Worm (Caenorhabditis elegans) whole organism, L4 larva: Measurements from ENCODE around the gene alh-3.

Experiments
- F49E8.2 ChIP-seq: sonication (generic microtip); optimal IDR thresholded peaks from 2 replicates; lab custom pipeline; 2016; ENCODE audit warnings: missing compliant biosample characterization, mild to moderate bottlenecking, missing genetic modification characterization, borderline replicate concordance
- R02D3.7 ChIP-seq: fragments of 150-350 bp; sonication (generic microtip); optimal IDR thresholded peaks from 3 replicates; lab custom pipeline; 2014; ENCODE audit warnings: missing biosample characterization, missing genetic modification characterization
- dve-1 ChIP-seq: sonication (generic microtip); optimal IDR thresholded peaks from 2 replicates; lab custom pipeline; 2017; ENCODE audit warnings: antibody characterized with exemption, mild to moderate bottlenecking, missing genetic modification characterization, missing compliant biosample characterization; ENCODE audit not compliant: insufficient read depth
- fos-1 ChIP-seq: fragments of 150-350 bp; optimal IDR thresholded peaks from 2 replicates; lab custom pipeline; 2014; ENCODE audit warnings: missing biosample characterization, missing genetic modification characterization
- jun-1 ChIP-seq: fragments of 150-350 bp; optimal IDR thresholded peaks from 2 replicates; lab custom pipeline; 2014; ENCODE audit warnings: missing biosample characterization, missing genetic modification reagents, missing genetic modification characterization
- lin-39 ChIP-seq: fragments of 150-350 bp; optimal IDR thresholded peaks from 2 replicates; lab custom pipeline; 2014; ENCODE audit warnings: missing biosample characterization, missing genetic modification reagents, missing genetic modification characterization
- mdl-1 ChIP-seq, 2 experiments: fragments of 150-350 bp in 1 of 2; sonication (generic microtip) in 1 of 2; optimal IDR thresholded peaks; 2 replicates each; lab custom pipeline; 2014 to 2017; ENCODE audit warnings: missing biosample characterization in 2 of 2, missing genetic modification characterization in 2 of 2
- mxl-3 ChIP-seq: fragments of 200-800 bp; sonication (Bioruptor generic); optimal IDR thresholded peaks from 2 replicates; lab custom pipeline; 2018; ENCODE audit warnings: mild to moderate bottlenecking, missing genetic modification characterization, missing compliant biosample characterization
- nhr-102 ChIP-seq: sonication (generic microtip); optimal IDR thresholded peaks from 2 replicates; lab custom pipeline; 2016; ENCODE audit warnings: mild to moderate bottlenecking, missing genetic modification characterization, moderate library complexity, missing compliant biosample characterization
- nhr-25 ChIP-seq: sonication (generic microtip); optimal IDR thresholded peaks from 2 replicates; lab custom pipeline; 2017; ENCODE audit warnings: missing genetic modification characterization, mild to moderate bottlenecking, missing compliant biosample characterization, antibody characterized with exemption, moderate library complexity, borderline replicate concordance; ENCODE audit not compliant: insufficient read depth
- nhr-42 ChIP-seq: fragments of 200-800 bp; sonication (Bioruptor generic); IDR thresholded peaks from 2 replicates; pipeline ENCODE4 v1.3.6; 2022; ENCODE audit warnings: missing genetic modification characterization, missing compliant biosample characterization
- spr-1 ChIP-seq: sonication (generic microtip); optimal IDR thresholded peaks from 2 replicates; lab custom pipeline; 2016; ENCODE audit warnings: mild to moderate bottlenecking, missing genetic modification characterization, missing compliant biosample characterization
- tra-1 ChIP-seq: fragments of 200-800 bp; sonication (Bioruptor generic); IDR thresholded peaks from 2 replicates; pipeline ENCODE4 v1.3.6; 2022; ENCODE audit warnings: missing genetic modification reagents, missing genetic modification characterization, missing compliant biosample characterization

DNA sequence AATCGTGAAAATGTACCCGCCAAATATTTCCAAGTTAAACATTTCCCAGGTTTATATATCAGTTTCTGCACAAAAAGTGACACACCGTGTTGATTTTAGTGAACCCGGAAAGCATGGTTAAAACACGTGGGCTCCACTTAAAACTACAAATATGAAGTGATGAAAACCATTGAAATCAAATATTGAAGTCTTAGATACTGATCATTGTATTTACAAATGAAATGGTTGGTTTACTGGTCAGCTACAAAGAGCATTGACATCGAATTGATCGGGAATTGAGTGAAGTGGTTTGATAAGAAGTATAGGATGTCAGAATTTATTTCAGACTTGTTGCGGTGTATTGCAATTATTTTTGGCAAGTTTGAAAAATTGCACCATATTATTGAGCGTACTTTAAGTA lies 7.0 kb downstream of the alh-3 start, which contains the start of gene hrg-5:
- TF ChIP-seq fos-1 (tag; lab: Kevin White, UChicago): no peak
- no peak for TF ChIP-seq dve-1 (tag; lab: Kevin White, UChicago)
- no peak for TF ChIP-seq spr-1
- no peak for TF ChIP-seq tra-1 (GFP tag; lab: Robert Waterston, UW)
- no peak for TF ChIP-seq R02D3.7 (tag; lab: Kevin White, UChicago)
- no peak for TF ChIP-seq F49E8.2 (tag; lab: Kevin White, UChicago)
- no peak for TF ChIP-seq nhr-102 (tag; lab: Kevin White, UChicago)
- no peak for TF ChIP-seq mxl-3 (GFP tag; lab: Kevin White, UChicago)
- no peak for TF ChIP-seq jun-1 (tag; lab: Kevin White, UChicago)
- no peak for TF ChIP-seq nhr-42
- TF ChIP-seq lin-39 (tag; lab: Kevin White, UChicago): no peak
- TF ChIP-seq mdl-1 (tag; optimal IDR thresholded peaks at IDR 0.05; lab: Kevin White, UChicago): peak in 1 of 2 experiments; percentile 24
- no peak for TF ChIP-seq nhr-25 (tag; lab: Kevin White, UChicago)
